Fruit fly (Drosophila melanogaster) whole organism, pupa: ENCODE measurements around the gene CG16978.

Experiments used
- CG34367 ChIP-seq: fragments of 200-800 bp; sonication (Bioruptor generic); optimal IDR thresholded peaks from 2 replicates; lab custom pipeline; 2018; ENCODE audit warnings: missing biosample characterization, mild to moderate bottlenecking, missing genetic modification characterization
- CG8159 ChIP-seq: fragments of 200-800 bp; sonication (Bioruptor generic); optimal IDR thresholded peaks from 3 replicates; lab custom pipeline; 2018; ENCODE audit warnings: missing biosample characterization, mild to moderate bottlenecking, missing genetic modification characterization, moderate library complexity
- Snoo ChIP-seq: fragments of 200-800 bp; sonication (Bioruptor generic); optimal IDR thresholded peaks from 3 replicates; lab custom pipeline; 2017; ENCODE audit warnings: missing biosample characterization, mild to moderate bottlenecking, missing genetic modification characterization, inconsistent platforms

DNA sequence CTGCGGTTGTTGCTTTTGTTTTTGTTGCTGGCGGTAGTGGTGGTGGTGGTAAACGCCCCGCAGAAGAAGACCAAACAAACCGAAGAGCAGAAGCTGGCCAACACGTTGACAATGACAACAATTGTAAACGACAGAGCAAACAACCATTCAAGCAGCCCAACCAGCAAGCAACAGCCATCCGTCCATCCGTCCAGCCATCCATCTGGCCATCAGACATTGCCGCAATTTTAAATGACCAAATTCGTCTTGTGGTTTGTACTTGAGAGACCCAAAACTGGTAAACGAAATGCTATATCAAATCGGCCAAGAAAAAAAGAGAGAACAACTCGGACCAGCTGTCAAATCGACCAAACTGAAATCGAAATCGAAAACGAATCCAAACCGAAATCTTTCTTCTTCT lies 47.6 kb downstream of the CG16978 start:
- TF ChIP-seq Snoo (tag; lab: Kevin White, UChicago): no peak
- TF ChIP-seq CG34367: no peak
- no peak for TF ChIP-seq CG8159 (tag; lab: Kevin White, UChicago)
